Fruit fly (Drosophila melanogaster): ENCODE results near the gene CG9391.

The CG9391 gene

DNA sequence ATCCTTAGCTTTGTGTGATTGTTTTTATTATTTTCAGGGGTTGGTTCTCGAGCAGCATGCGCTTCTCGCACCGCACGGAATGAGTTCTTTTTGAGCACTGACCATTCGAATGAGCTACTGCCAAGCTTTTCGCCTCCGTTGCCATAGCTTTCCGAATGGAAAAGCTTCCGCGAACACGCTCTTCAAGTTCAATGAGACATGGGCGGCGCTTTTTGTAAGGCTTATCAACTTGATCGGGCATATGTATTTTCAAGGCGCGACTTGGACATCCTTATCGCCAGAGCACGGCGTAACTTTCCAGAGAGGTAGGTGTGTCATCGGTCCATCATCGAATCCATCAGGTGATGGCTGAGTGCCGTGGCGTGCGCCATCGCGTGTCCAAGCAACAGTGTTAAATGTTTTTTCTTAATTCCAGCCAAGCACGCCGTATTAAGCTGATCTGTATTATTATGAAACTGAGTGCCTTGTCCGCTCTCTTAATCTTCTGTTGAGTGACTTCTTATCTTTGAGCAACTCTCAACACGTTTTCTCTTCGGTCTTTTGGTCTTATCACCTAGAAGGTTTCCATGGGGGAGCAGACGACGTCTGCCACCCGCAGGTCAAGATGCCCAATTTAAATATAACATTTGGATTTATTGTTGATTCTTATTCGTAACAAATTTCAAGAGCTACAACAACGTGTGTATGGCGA, 11.9 kb upstream of the CG9391 start, which contains the start of gene AcCoAS (continued):
- TF ChIP-seq Hr39 (GFP tag; optimal IDR thresholded peaks at IDR 0.05), result peak; percentile 22
- no peak for TF ChIP-seq dac (GFP tag; optimal IDR thresholded peaks at IDR 0.05)
- no peak for TF ChIP-seq CG6276 (GFP tag; optimal IDR thresholded peaks at IDR 0.05)
- TF ChIP-seq spab (GFP tag; optimal IDR thresholded peaks at IDR 0.05), result no peak
- TF ChIP-seq topi (GFP tag; optimal IDR thresholded peaks at IDR 0.05), result peak; percentile 50
- TF ChIP-seq CG9139 (GFP tag; optimal IDR thresholded peaks at IDR 0.05), result no peak
- TF ChIP-seq CG34406 (GFP tag; optimal IDR thresholded peaks at IDR 0.05), result peak; percentile 21
- TF ChIP-seq Met (GFP tag; optimal IDR thresholded peaks at IDR 0.05), result peak; percentile 45
- no peak for TF ChIP-seq CG11294 (GFP tag; IDR thresholded peaks at IDR 0.05)
- TF ChIP-seq Lpt (GFP tag; optimal IDR thresholded peaks at IDR 0.05), result no peak
- peak; percentile 30 for TF ChIP-seq net (GFP tag; optimal IDR thresholded peaks at IDR 0.05)
- TF ChIP-seq CG11902 (GFP tag; optimal IDR thresholded peaks at IDR 0.05), result no peak
- TF ChIP-seq CG6163 (GFP tag; IDR thresholded peaks at IDR 0.05), result no peak; the same call in 2 of the 3 replicates
- TF ChIP-seq Sox14 (GFP tag; optimal IDR thresholded peaks at IDR 0.05), result peak; percentile 37
- peak; percentile 41 for TF ChIP-seq Smox (GFP tag; optimal IDR thresholded peaks at IDR 0.05)
- peak; percentile 46 for TF ChIP-seq CG3919 (GFP tag; optimal IDR thresholded peaks at IDR 0.05)
- peak; percentile 54 for TF ChIP-seq CG6792 (GFP tag; optimal IDR thresholded peaks at IDR 0.05)
- TF ChIP-seq CG31627 (GFP tag; optimal IDR thresholded peaks at IDR 0.05), result peak; percentile 29
- no peak for TF ChIP-seq Hr38 (GFP tag; optimal IDR thresholded peaks at IDR 0.05)
- no peak for TF ChIP-seq Gug (GFP tag; IDR thresholded peaks at IDR 0.05)
- TF ChIP-seq eg (GFP tag; IDR thresholded peaks at IDR 0.05), result peak; percentile 53; the same call in 2 of the 3 replicates
- TF ChIP-seq OdsH (GFP tag; optimal IDR thresholded peaks at IDR 0.05), result peak; percentile 24
- peak; percentile 18 for TF ChIP-seq CG10669 (GFP tag; optimal IDR thresholded peaks at IDR 0.05)
- peak; percentile 44 to 58 for TF ChIP-seq ss (GFP tag; optimal IDR thresholded peaks at IDR 0.05)

DNA sequence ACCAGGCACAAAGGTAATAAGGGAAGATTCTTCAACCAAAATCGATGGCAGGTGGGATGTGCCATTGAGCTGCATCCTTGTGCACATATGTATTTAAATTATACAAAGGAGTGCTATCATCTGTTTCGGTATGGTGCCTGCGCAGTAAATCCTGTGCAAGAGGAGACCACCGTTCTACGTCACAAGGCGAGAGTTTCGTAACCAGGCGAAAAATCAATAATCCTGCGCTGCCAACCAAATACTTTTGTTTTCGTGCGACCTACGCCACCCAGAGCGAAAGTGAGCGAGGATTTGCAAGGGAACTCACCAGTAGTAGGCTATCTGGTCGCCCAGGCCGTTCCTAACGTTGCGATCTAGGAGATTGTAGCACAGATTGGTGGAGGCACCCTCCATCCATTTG, 11.0 kb upstream of the CG9391 start:
- TF ChIP-seq topi (GFP tag; optimal IDR thresholded peaks at IDR 0.05) (no peak), acj6 (GFP tag; optimal IDR thresholded peaks at IDR 0.05) (no peak), svp (GFP tag) (peak; percentile 59), Met (GFP tag; optimal IDR thresholded peaks at IDR 0.05) (no peak)

DNA sequence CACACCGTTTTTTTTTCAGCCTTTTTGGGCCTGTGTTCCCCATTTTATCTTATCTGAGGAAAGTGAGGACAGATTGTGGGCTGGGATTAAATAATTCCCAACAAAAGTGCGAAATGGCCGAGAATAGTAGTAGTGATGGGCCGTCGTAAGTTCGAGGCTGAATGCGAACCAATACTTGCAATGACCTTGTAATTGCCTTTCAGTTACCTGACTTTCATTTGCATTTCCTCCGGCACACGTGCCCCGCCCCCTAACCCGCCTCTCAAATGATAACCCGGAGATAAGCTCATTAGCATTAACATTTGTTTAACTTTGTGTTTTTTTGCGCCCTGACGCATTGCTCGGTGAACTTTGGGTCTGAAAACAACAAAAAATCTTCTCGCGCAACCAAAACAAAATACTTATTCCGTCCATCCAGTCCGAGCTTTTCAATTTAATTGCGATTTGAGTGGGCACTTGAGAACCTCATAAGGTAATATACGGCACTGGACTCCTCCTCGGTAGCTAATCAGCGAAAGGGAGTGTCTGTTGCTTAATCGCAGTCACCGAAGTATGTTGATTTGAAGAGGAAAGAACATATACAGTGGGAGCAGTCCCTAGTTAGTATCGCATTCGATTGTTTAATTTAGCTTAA, 9.9 kb upstream of the CG9391 start:
- no peak for TF ChIP-seq CG31627 (GFP tag; optimal IDR thresholded peaks at IDR 0.05)
- TF ChIP-seq Smox (GFP tag; optimal IDR thresholded peaks at IDR 0.05), result no peak
- TF ChIP-seq CG6808 (GFP tag; optimal IDR thresholded peaks at IDR 0.05), result no peak
- TF ChIP-seq svp (GFP tag), result peak; percentile 74
- no peak for TF ChIP-seq CG6163 (GFP tag; IDR thresholded peaks at IDR 0.05)
- no peak for TF ChIP-seq CG8119 (GFP tag; IDR thresholded peaks at IDR 0.05)
- no peak for TF ChIP-seq CG11902 (GFP tag; optimal IDR thresholded peaks at IDR 0.05)
- TF ChIP-seq CG10631 (GFP tag; optimal IDR thresholded peaks at IDR 0.05), result no peak
- TF ChIP-seq cyc (GFP tag; optimal IDR thresholded peaks at IDR 0.05), result no peak
- no peak for TF ChIP-seq Sox102F (GFP tag; optimal IDR thresholded peaks at IDR 0.05)
- no peak for TF ChIP-seq Ets21C (GFP tag; optimal IDR thresholded peaks at IDR 0.05)
- no peak for TF ChIP-seq CG4318 (GFP tag; optimal IDR thresholded peaks at IDR 0.05)
- no peak for TF ChIP-seq Sox15 (GFP tag; optimal IDR thresholded peaks at IDR 0.05)
- no peak for TF ChIP-seq Eip78C (GFP tag)
- TF ChIP-seq CG6792 (GFP tag; optimal IDR thresholded peaks at IDR 0.05), result no peak
- TF ChIP-seq Sox14 (GFP tag; optimal IDR thresholded peaks at IDR 0.05), result no peak
- peak; percentile 70 for TF ChIP-seq vri (GFP tag; optimal IDR thresholded peaks at IDR 0.05)

Measured in whole organism, prepupa.